Fruit fly (Drosophila melanogaster): ENCODE measurements around the gene Lim1.

Lim1 gene

dm6 chrX:8709234-8709843 lies 96.3 kb downstream of the Lim1 start, which contains the start of gene Hexo2 (continued):
- peak; percentile 99 for TF ChIP-seq esn (GFP tag; optimal IDR thresholded peaks at IDR 0.05)
- peak; percentile 96 for TF ChIP-seq CG34406 (GFP tag; optimal IDR thresholded peaks at IDR 0.05)
- peak; percentile 98 for TF ChIP-seq Smox (GFP tag; optimal IDR thresholded peaks at IDR 0.05)
- TF ChIP-seq salr (GFP tag; optimal IDR thresholded peaks at IDR 0.05): peak; percentile 94 to 96
- TF ChIP-seq CG6854 (GFP tag; optimal IDR thresholded peaks at IDR 0.05): peak; percentile 95
- TF ChIP-seq CG3032 (tag; optimal IDR thresholded peaks at IDR 0.05): peak; percentile 94
- peak; percentile 97 for TF ChIP-seq Ets21C (GFP tag; optimal IDR thresholded peaks at IDR 0.05)
- TF ChIP-seq CG3919 (GFP tag; optimal IDR thresholded peaks at IDR 0.05): peak; percentile 99
- TF ChIP-seq CG11902 (GFP tag; optimal IDR thresholded peaks at IDR 0.05): peak; percentile 98
- peak; percentile 99 for TF ChIP-seq CG6163 (GFP tag; IDR thresholded peaks at IDR 0.05)
- peak; percentile 99 for TF ChIP-seq cyc (GFP tag; optimal IDR thresholded peaks at IDR 0.05)
- TF ChIP-seq acj6 (GFP tag; optimal IDR thresholded peaks at IDR 0.05): peak; percentile 99
- TF ChIP-seq dac (GFP tag; optimal IDR thresholded peaks at IDR 0.05): peak; percentile 99
- peak; percentile 95 for TF ChIP-seq Hr38 (GFP tag; optimal IDR thresholded peaks at IDR 0.05)
- peak; percentile 98 for TF ChIP-seq Met (GFP tag; optimal IDR thresholded peaks at IDR 0.05)
- TF ChIP-seq fd59A (GFP tag; optimal IDR thresholded peaks at IDR 0.05): peak; percentile 91
- TF ChIP-seq CG8632 (GFP tag; optimal IDR thresholded peaks at IDR 0.05): peak; percentile 96
- TF ChIP-seq CG32006 (GFP tag; optimal IDR thresholded peaks at IDR 0.05): peak; percentile 99
- peak; percentile 98 for TF ChIP-seq CG8119 (GFP tag; IDR thresholded peaks at IDR 0.05)
- peak; percentile 86 for TF ChIP-seq CG6808 (GFP tag; optimal IDR thresholded peaks at IDR 0.05)
